Worm (Caenorhabditis elegans) whole organism, L4/young adult: ENCODE data around the gene E04F6.8.

Source experiments
- W03F9.2 ChIP-seq: fragments of 150-350 bp; optimal IDR thresholded peaks from 2 replicates; lab custom pipeline; 2014; ENCODE audit warnings: missing biosample characterization, missing genetic modification characterization
- him-1 ChIP-seq: sonication (generic microtip); optimal IDR thresholded peaks from 2 replicates; lab custom pipeline; 2016; ENCODE audit warnings: missing genotype, missing genetic modification reagents, missing genetic modification characterization, missing compliant biosample characterization

- TF ChIP-seq him-1 (tag; lab: Kevin White, UChicago) = no peak
- no peak for TF ChIP-seq W03F9.2 (tag; lab: Kevin White, UChicago)
Measured at ce11 chrII:7203110-7203509, 8.1 kb downstream of the E04F6.8 start, which contains the start of gene srd-56.
